Worm (Caenorhabditis elegans) whole organism, young adult: Measurements from ENCODE around the gene sipa-1.

ENCODE experiments used
- aptf-2 ChIP-seq: fragments of 200-800 bp; sonication (Bioruptor generic); conservative IDR thresholded peaks from 2 replicates; pipeline ENCODE4 v1.3.6; 2022; ENCODE audit warnings: missing genetic modification reagents, missing genetic modification characterization, missing compliant biosample characterization
- madf-8 ChIP-seq: fragments of 200-800 bp; sonication (Bioruptor generic); conservative IDR thresholded peaks from 2 replicates; pipeline ENCODE4 v1.3.6; 2022; ENCODE audit warnings: missing genetic modification reagents, missing genetic modification characterization, missing compliant biosample characterization

- TF ChIP-seq aptf-2 (no peak), madf-8 (no peak)
Observed at ce11 chrV:11629222-11630026, 7.7 kb downstream of the sipa-1 start, which contains the start of gene F35B12.10.
